Worm (Caenorhabditis elegans): ENCODE measurements around the gene mtrr-1.

- TF ChIP-seq dao-5 (tag; optimal IDR thresholded peaks at IDR 0.05), result no peak
- no peak for TF ChIP-seq him-1 (tag; optimal IDR thresholded peaks at IDR 0.05)
- TF ChIP-seq W03F9.2 (tag; optimal IDR thresholded peaks at IDR 0.05), result no peak
These were observed 27.2 kb upstream of the mtrr-1 start for ce11 chrII:9258566-9258965.

Data from whole organism, L4/young adult.